Worm (Caenorhabditis elegans): ENCODE data around the gene unc-96.

DNA sequence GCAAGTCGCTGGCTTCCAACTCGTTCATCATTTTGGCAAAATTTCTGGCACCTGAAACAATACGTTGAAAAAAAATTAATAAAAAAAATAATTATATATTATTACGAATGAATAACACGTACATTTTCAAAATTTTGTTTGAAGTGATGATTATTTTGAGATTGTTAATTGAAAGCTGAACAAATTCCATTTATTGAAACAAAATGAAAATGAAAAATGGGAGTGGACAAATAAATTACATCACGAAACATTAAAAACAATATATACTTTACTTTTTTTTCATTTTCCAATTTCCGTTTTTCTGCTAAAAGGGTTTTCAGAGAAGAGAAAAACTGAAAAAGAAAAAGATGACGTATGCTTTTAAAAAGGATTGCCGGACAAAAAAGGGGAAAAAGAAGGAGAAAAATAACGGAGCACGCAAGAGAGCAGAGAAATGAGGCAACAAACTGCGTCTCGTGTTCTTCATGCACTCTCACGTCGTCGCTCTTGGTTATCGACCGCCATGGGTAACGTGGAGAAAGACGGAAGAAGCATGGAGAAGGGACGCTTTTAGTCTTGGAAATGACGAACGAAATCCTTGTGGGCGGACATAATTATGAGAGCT is 40.7 kb upstream of the unc-96 start, which contains the start of gene rund-1:
- no peak for TF ChIP-seq pha-4 (tag; optimal IDR thresholded peaks at IDR 0.05)
- no peak for TF ChIP-seq ets-4 (tag; optimal IDR thresholded peaks at IDR 0.05)
